Worm (Caenorhabditis elegans): ENCODE measurements around the gene cdh-12.
A peak's percentile ranks its signal among the peaks of the same experiment; 100 is the strongest.

cdh-12 gene

ce11 chrIII:1142798-1143197 lies 9.0 kb upstream of the cdh-12 start, which contains the start of gene smr-1 (continued):
- TF ChIP-seq ztf-11 (tag; optimal IDR thresholded peaks at IDR 0.05) (peak in 1 of 2 experiments; percentile 71), egl-13 (tag; optimal IDR thresholded peaks at IDR 0.05) (peak; percentile 62), hlh-4 (tag; optimal IDR thresholded peaks at IDR 0.05) (no peak), ets-5 (GFP tag; IDR thresholded peaks at IDR 0.05) (no peak), nhr-19 (GFP tag; conservative IDR thresholded peaks at IDR 0.05) (peak; percentile 89), C34B4.2 (tag; optimal IDR thresholded peaks at IDR 0.05) (peak; percentile 1), ztf-4 (tag; optimal IDR thresholded peaks at IDR 0.05) (no peak), nhr-20 (tag; optimal IDR thresholded peaks at IDR 0.05) (peak; percentile 84), unc-86 (tag; optimal IDR thresholded peaks at IDR 0.05) (peak; percentile 84), nhr-76 (tag; optimal IDR thresholded peaks at IDR 0.05) (no peak), C16A3.4 (tag; optimal IDR thresholded peaks at IDR 0.05) (peak; percentile 76), fkh-4 (tag; optimal IDR thresholded peaks at IDR 0.05; ENCODE audit: borderline replicate concordance) (peak; percentile 53), efl-3 (GFP tag; optimal IDR thresholded peaks at IDR 0.05) (peak; percentile 23), efl-1 (optimal IDR thresholded peaks at IDR 0.05) (peak; percentile 94 to 99), efl-1 (GFP tag; optimal IDR thresholded peaks at IDR 0.05 in 1 of 2) (peak; percentile 98 to 100), skn-1 (tag; optimal IDR thresholded peaks at IDR 0.05) (peak; percentile 79), lin-35 (GFP tag; optimal IDR thresholded peaks at IDR 0.05) (peak; percentile 97 to 99), nhr-85 (tag) (peak; percentile 94), aha-1 (tag; optimal IDR thresholded peaks at IDR 0.05) (peak; percentile 24), dpl-1 (GFP tag; optimal IDR thresholded peaks at IDR 0.05) (peak; percentile 98 to 99 (median 99)), sptf-1 (tag; optimal IDR thresholded peaks at IDR 0.05) (no peak), irx-1 (tag; optimal IDR thresholded peaks at IDR 0.05) (peak; percentile 84), nhr-84 (tag; optimal IDR thresholded peaks at IDR 0.05) (no peak), ceh-88 (GFP tag; IDR thresholded peaks at IDR 0.05) (peak; percentile 37; the same call in 1 of the 2 replicates), lsy-2 (tag; optimal IDR thresholded peaks at IDR 0.05) (peak; percentile 92 to 93), C04F5.9 (tag; optimal IDR thresholded peaks at IDR 0.05) (peak; percentile 37), Y116A8C.19 (tag; optimal IDR thresholded peaks at IDR 0.05; ENCODE audit: borderline replicate concordance) (no peak), elt-2 (tag; optimal IDR thresholded peaks at IDR 0.05) (peak; percentile 41), hlh-17 (GFP tag; optimal IDR thresholded peaks at IDR 0.05; ENCODE audit: borderline replicate concordance) (no peak), nhr-28 (tag; optimal IDR thresholded peaks at IDR 0.05) (no peak), unc-62 (GFP tag; optimal IDR thresholded peaks at IDR 0.05) (no peak), unc-130 (tag; optimal IDR thresholded peaks at IDR 0.05) (peak; percentile 91), tbx-2 (tag; optimal IDR thresholded peaks at IDR 0.05) (peak; percentile 85), sup-37 (GFP tag; optimal IDR thresholded peaks at IDR 0.05) (peak; percentile 73), fkh-10 (GFP tag; optimal IDR thresholded peaks at IDR 0.05) (peak; percentile 55), mep-1 (tag; optimal IDR thresholded peaks at IDR 0.05) (peak; percentile 97), grh-1 (GFP tag; IDR thresholded peaks at IDR 0.05) (peak; percentile 88), snu-23 (GFP tag; optimal IDR thresholded peaks at IDR 0.05) (peak; percentile 92), mef-2 (tag; optimal IDR thresholded peaks at IDR 0.05) (no peak), pqm-1 (tag; optimal IDR thresholded peaks at IDR 0.05) (no peak), nhr-90 (tag; optimal IDR thresholded peaks at IDR 0.05; ENCODE audit: poor library complexity) (peak; percentile 86), zip-4 (GFP tag; optimal IDR thresholded peaks at IDR 0.05) (peak; percentile 77), ces-1 (GFP tag; optimal IDR thresholded peaks at IDR 0.05) (no peak), egl-27 (tag; optimal IDR thresholded peaks at IDR 0.05) (no peak), ama-1 (optimal IDR thresholded peaks at IDR 0.05) (peak; percentile 50), ceh-8 (GFP tag; optimal IDR thresholded peaks at IDR 0.05) (peak; percentile 86), nhr-11 (tag; optimal IDR thresholded peaks at IDR 0.05) (peak; percentile 71), pag-3 (tag; optimal IDR thresholded peaks at IDR 0.05; ENCODE audit: borderline replicate concordance, insufficient read depth) (no peak), ceh-63 (GFP tag; optimal IDR thresholded peaks at IDR 0.05) (no peak), dsc-1 (tag; optimal IDR thresholded peaks at IDR 0.05) (peak; percentile 86), rnt-1 (tag; optimal IDR thresholded peaks at IDR 0.05) (peak; percentile 95), xbp-1 (tag; optimal IDR thresholded peaks at IDR 0.05) (peak; percentile 84), sox-4 (tag; optimal IDR thresholded peaks at IDR 0.05) (peak; percentile 51)
